Worm (Caenorhabditis elegans): ENCODE measurements around the gene gtf-2H3.

Gene gtf-2H3

DNA sequence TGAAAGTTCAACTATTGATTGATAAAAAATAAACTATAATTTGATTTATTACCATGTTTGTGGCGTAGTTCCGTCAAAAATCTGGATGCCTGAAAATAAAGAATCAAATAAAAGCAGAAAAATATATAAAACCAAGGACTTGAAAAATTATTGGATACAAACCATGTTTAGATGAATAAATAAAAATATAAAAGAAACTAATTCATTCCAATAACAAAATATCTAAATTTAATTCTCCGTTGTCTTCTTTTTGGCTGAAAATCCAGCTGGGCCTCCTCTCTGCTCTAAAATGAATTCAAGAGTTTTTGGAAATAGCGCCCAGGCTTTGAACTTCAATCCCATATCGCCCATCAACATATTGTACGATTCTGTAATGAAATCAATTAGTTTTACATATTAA lies 7.0 kb downstream of the gtf-2H3 start, which contains the start of gene vps-29:
vps-29 (minus strand) TSS at position 101 of the 400 bp plus-strand sequence.
- TF ChIP-seq ceh-8 (GFP tag; optimal IDR thresholded peaks at IDR 0.05) = no peak
- no peak for TF ChIP-seq grh-1 (GFP tag; IDR thresholded peaks at IDR 0.05)
- no peak for TF ChIP-seq unc-98 (GFP tag; IDR thresholded peaks at IDR 0.05)
- no peak for TF ChIP-seq nhr-84 (tag; optimal IDR thresholded peaks at IDR 0.05)
- TF ChIP-seq hlh-17 (GFP tag; optimal IDR thresholded peaks at IDR 0.05; ENCODE audit: borderline replicate concordance) = no peak
- no peak for TF ChIP-seq aly-2 (tag; optimal IDR thresholded peaks at IDR 0.05)
- no peak for TF ChIP-seq irx-1 (tag; optimal IDR thresholded peaks at IDR 0.05)

DNA sequence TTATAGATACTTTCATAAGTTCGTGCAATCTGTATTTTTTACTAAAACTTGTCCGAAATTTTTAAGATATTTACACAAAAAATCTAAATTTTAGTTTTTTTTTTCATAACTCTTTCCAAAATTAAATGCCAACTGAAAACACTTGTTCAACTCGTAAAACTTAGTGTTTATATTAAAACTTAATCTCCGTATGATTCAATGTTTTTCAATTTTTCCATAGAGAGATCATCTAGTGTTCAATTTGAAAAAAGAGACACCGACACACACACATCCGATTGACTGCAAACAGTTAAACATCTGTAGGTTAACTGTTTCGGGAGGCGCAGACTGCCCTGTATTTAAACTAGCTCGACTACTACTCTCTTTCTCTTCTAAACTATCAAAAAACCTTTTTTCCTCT lies 11.0 kb downstream of the gtf-2H3 start, which contains the start of gene T16H12.9:
T16H12.9 (plus strand) TSS at position 301 of the 400 bp plus-strand sequence.
- TF ChIP-seq mab-9 (GFP tag; IDR thresholded peaks at IDR 0.05) (no peak), tlp-1 (tag; optimal IDR thresholded peaks at IDR 0.05) (no peak), hpl-2 (GFP tag; optimal IDR thresholded peaks at IDR 0.05) (no peak), unc-130 (tag; optimal IDR thresholded peaks at IDR 0.05) (no peak), snpc-4 (tag; optimal IDR thresholded peaks at IDR 0.05) (no peak), fkh-8 (tag; optimal IDR thresholded peaks at IDR 0.05) (no peak), sox-4 (tag; optimal IDR thresholded peaks at IDR 0.05) (no peak), ceh-8 (GFP tag; optimal IDR thresholded peaks at IDR 0.05) (no peak), ztf-4 (tag; optimal IDR thresholded peaks at IDR 0.05) (no peak), rnt-1 (tag; optimal IDR thresholded peaks at IDR 0.05) (no peak), unc-62 (GFP tag; optimal IDR thresholded peaks at IDR 0.05) (no peak), pag-3 (tag; optimal IDR thresholded peaks at IDR 0.05; ENCODE audit: borderline replicate concordance, insufficient read depth) (no peak), lin-13 (GFP tag; optimal IDR thresholded peaks at IDR 0.05) (no peak), elt-3 (tag; optimal IDR thresholded peaks at IDR 0.05) (no peak), ces-1 (GFP tag; optimal IDR thresholded peaks at IDR 0.05) (no peak), tbx-2 (tag; optimal IDR thresholded peaks at IDR 0.05) (no peak), nhr-47 (tag; optimal IDR thresholded peaks at IDR 0.05) (no peak)

DNA sequence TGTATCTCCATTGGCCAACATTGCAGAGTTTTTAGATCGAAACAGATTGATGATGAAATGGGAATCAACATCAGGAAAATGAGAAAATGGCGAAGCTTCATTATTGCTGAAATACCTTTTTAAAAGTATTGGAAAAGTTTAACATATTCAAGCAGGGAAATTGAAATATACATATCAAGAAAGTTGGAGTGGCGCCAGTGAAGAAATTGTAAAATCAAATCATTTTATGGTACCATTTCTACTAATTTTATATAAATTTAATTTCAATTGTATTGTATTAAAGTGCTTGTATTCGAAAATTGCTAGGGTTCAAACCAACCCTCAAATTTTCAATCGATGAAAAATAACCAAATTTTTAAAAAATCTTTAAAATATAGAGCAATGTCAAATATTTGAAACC lies 13.6 kb downstream of the gtf-2H3 start, which contains the start of gene srt-55:
srt-55 (minus strand) TSS at position 101 of the 400 bp plus-strand sequence.
- no peak for TF ChIP-seq nhr-47 (tag; optimal IDR thresholded peaks at IDR 0.05)
- no peak for TF ChIP-seq nhr-237 (tag; optimal IDR thresholded peaks at IDR 0.05)
- TF ChIP-seq mef-2 (tag; optimal IDR thresholded peaks at IDR 0.05) = no peak
- TF ChIP-seq sptf-1 (tag; optimal IDR thresholded peaks at IDR 0.05) = no peak
- no peak for TF ChIP-seq snpc-4 (tag; optimal IDR thresholded peaks at IDR 0.05)
- TF ChIP-seq fkh-4 (tag; optimal IDR thresholded peaks at IDR 0.05; ENCODE audit: borderline replicate concordance) = no peak
- no peak for TF ChIP-seq egl-13 (tag; optimal IDR thresholded peaks at IDR 0.05)
- no peak for TF ChIP-seq F16B12.6 (tag; optimal IDR thresholded peaks at IDR 0.05)
- TF ChIP-seq zag-1 (tag; optimal IDR thresholded peaks at IDR 0.05) = no peak
- no peak for TF ChIP-seq unc-62 (GFP tag; optimal IDR thresholded peaks at IDR 0.05)
- TF ChIP-seq ces-1 (GFP tag; optimal IDR thresholded peaks at IDR 0.05) = no peak
- no peak for TF ChIP-seq swsn-7 (tag; optimal IDR thresholded peaks at IDR 0.05)
- TF ChIP-seq nhr-20 (tag; optimal IDR thresholded peaks at IDR 0.05) = no peak
- TF ChIP-seq ceh-82 (tag; optimal IDR thresholded peaks at IDR 0.05) = no peak
- no peak for TF ChIP-seq pag-3 (tag; optimal IDR thresholded peaks at IDR 0.05; ENCODE audit: borderline replicate concordance, insufficient read depth)
- no peak for TF ChIP-seq fkh-10 (GFP tag; optimal IDR thresholded peaks at IDR 0.05)

DNA sequence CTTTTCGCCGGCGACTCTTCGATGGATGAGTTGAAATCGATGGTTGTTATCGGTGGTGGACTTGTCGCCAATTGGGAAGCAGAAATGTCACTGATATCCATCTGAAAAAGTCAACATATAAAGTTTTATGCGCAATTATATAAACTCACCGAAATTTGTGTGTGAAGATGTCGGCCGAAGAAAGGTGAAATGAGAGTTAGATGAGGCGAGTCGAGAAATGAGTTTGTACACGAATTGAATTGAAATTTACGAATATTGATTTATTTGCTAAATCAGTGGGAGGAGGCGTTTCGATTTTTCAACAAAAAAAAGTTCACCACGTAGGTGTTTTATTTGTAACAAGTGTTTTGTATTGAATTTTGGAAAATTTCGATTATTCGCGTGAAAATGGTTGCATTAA lies 18.6 kb downstream of the gtf-2H3 start, which contains the start of gene kel-10:
kel-10 (minus strand) TSS at position 101 of the 400 bp plus-strand sequence.
- TF ChIP-seq unc-98 (GFP tag; IDR thresholded peaks at IDR 0.05) = no peak
- TF ChIP-seq snpc-4 (tag; optimal IDR thresholded peaks at IDR 0.05) = no peak
- no peak for TF ChIP-seq unc-86 (tag; optimal IDR thresholded peaks at IDR 0.05)
- no peak for TF ChIP-seq nhr-71 (tag; optimal IDR thresholded peaks at IDR 0.05)
- no peak for TF ChIP-seq tlp-1 (tag; optimal IDR thresholded peaks at IDR 0.05)
- no peak for TF ChIP-seq nhr-19 (GFP tag; conservative IDR thresholded peaks at IDR 0.05)
- no peak for TF ChIP-seq lin-13 (GFP tag; optimal IDR thresholded peaks at IDR 0.05)
- no peak for TF ChIP-seq lin-39 (tag; optimal IDR thresholded peaks at IDR 0.05)
- TF ChIP-seq mep-1 (tag; optimal IDR thresholded peaks at IDR 0.05) = no peak
- no peak for TF ChIP-seq rnt-1 (tag; optimal IDR thresholded peaks at IDR 0.05)
- TF ChIP-seq nhr-11 (tag; optimal IDR thresholded peaks at IDR 0.05) = no peak
- no peak for TF ChIP-seq ama-1 (optimal IDR thresholded peaks at IDR 0.05)
- no peak for TF ChIP-seq ceh-8 (GFP tag; optimal IDR thresholded peaks at IDR 0.05)
- no peak for TF ChIP-seq dsc-1 (tag; optimal IDR thresholded peaks at IDR 0.05)
- TF ChIP-seq elt-2 (tag; optimal IDR thresholded peaks at IDR 0.05) = no peak
- no peak for TF ChIP-seq blmp-1 (tag; optimal IDR thresholded peaks at IDR 0.05)
- TF ChIP-seq F16B12.6 (tag; optimal IDR thresholded peaks at IDR 0.05) = no peak
- TF ChIP-seq irx-1 (tag; optimal IDR thresholded peaks at IDR 0.05) = no peak

Measured in whole organism, L1 larva.